Worm (Caenorhabditis elegans) whole organism, L1 larva: ENCODE measurements around the gene tba-7.

Experiments
- aha-1 ChIP-seq: fragments of 150-350 bp; optimal IDR thresholded peaks from 2 replicates; lab custom pipeline; 2014; ENCODE audit warnings: missing biosample characterization, missing genetic modification characterization
- efl-1 ChIP-seq, 4 experiments: fragments of 150-350 bp; optimal IDR thresholded peaks in 3 of 4; peaks in 1 of 4; 1 replicate in 1 of 4; 2 replicates in 3 of 4; lab custom pipeline; 2014; ENCODE audit warnings: missing biosample characterization in 2 of 4, missing genetic modification characterization in 2 of 4, missing genetic modification reagents in 2 of 4
- efl-3 ChIP-seq: fragments of 200-800 bp; sonication (Bioruptor generic); optimal IDR thresholded peaks from 2 replicates; lab custom pipeline; 2018; ENCODE audit warnings: mild to moderate bottlenecking, missing genetic modification characterization, missing compliant biosample characterization
- fkh-8 ChIP-seq: sonication (generic microtip); optimal IDR thresholded peaks from 2 replicates; lab custom pipeline; 2016; ENCODE audit warnings: mild to moderate bottlenecking, missing genetic modification characterization, missing compliant biosample characterization
- lin-14 ChIP-seq: fragments of 200-800 bp; sonication (Bioruptor generic); optimal IDR thresholded peaks from 2 replicates; lab custom pipeline; 2018; ENCODE audit warnings: mild to moderate bottlenecking, missing genetic modification characterization, moderate library complexity, missing compliant biosample characterization
- nhr-11 ChIP-seq: fragments of 150-350 bp; optimal IDR thresholded peaks from 2 replicates; lab custom pipeline; 2014; ENCODE audit warnings: missing biosample characterization, missing genetic modification characterization
- nhr-12 ChIP-seq: sonication (generic microtip); optimal IDR thresholded peaks from 2 replicates; lab custom pipeline; 2017; ENCODE audit warnings: missing biosample characterization, missing genetic modification characterization
- nhr-237 ChIP-seq: fragments of 150-350 bp; optimal IDR thresholded peaks from 2 replicates; lab custom pipeline; 2014; ENCODE audit warnings: missing biosample characterization, missing genetic modification characterization
- nhr-77 ChIP-seq: fragments of 150-350 bp; optimal IDR thresholded peaks from 2 replicates; lab custom pipeline; 2014; ENCODE audit warnings: missing biosample characterization, missing genetic modification characterization
- skn-1 ChIP-seq: fragments of 150-350 bp; optimal IDR thresholded peaks from 2 replicates; lab custom pipeline; 2014; ENCODE audit warnings: missing biosample characterization, missing genetic modification characterization
- unc-130 ChIP-seq: fragments of 150-350 bp; optimal IDR thresholded peaks from 2 replicates; lab custom pipeline; 2017; ENCODE audit warnings: missing biosample characterization, missing genetic modification characterization, inconsistent platforms
- xbp-1 ChIP-seq: sonication (generic microtip); optimal IDR thresholded peaks from 2 replicates; lab custom pipeline; 2016; ENCODE audit warnings: missing genetic modification characterization, missing compliant biosample characterization
- zip-4 ChIP-seq: fragments of 200-800 bp; sonication (Bioruptor generic); optimal IDR thresholded peaks from 2 replicates; lab custom pipeline; 2018; ENCODE audit warnings: mild to moderate bottlenecking, missing genetic modification characterization, moderate library complexity, missing compliant biosample characterization

- TF ChIP-seq unc-130 (tag; lab: Kevin White, UChicago) = no peak
- no peak for TF ChIP-seq fkh-8 (tag; lab: Kevin White, UChicago)
- no peak for TF ChIP-seq xbp-1 (tag; lab: Kevin White, UChicago)
- TF ChIP-seq aha-1 (tag; lab: Kevin White, UChicago) = no peak
- TF ChIP-seq skn-1 (tag; lab: Kevin White, UChicago) = no peak
- TF ChIP-seq nhr-12 = no peak
- no peak for TF ChIP-seq efl-3 (GFP tag; lab: Kevin White, UChicago)
- TF ChIP-seq efl-1 (optimal IDR thresholded peaks at IDR 0.05; lab: Kevin White, UChicago) = no peak
- TF ChIP-seq efl-1 (GFP tag; optimal IDR thresholded peaks at IDR 0.05 in 1 of 2; lab: Kevin White, UChicago) = no peak
- no peak for TF ChIP-seq zip-4 (GFP tag; lab: Kevin White, UChicago)
- no peak for TF ChIP-seq nhr-237
- no peak for TF ChIP-seq nhr-77 (tag; lab: Kevin White, UChicago)
- TF ChIP-seq nhr-11 (tag; lab: Kevin White, UChicago) = no peak
- no peak for TF ChIP-seq lin-14
Measured at ce11 chrIII:11366467-11366866, 5.1 kb downstream of the tba-7 start, which contains the start of gene T28D6.3.
